Worm (Caenorhabditis elegans) whole organism, late embryonic: Measurements from ENCODE around the gene sym-4.

Experiments used
- pqm-1 ChIP-seq: sonication (generic microtip); optimal IDR thresholded peaks from 2 replicates; lab custom pipeline; 2016; ENCODE audit warnings: missing genetic modification characterization, missing compliant biosample characterization
- tbx-2 ChIP-seq: sonication (generic microtip); optimal IDR thresholded peaks from 2 replicates; lab custom pipeline; 2016; ENCODE audit warnings: missing genetic modification characterization, missing compliant biosample characterization

- TF ChIP-seq pqm-1 (tag; lab: Kevin White, UChicago), result no peak
- no peak for TF ChIP-seq tbx-2 (tag; lab: Kevin White, UChicago)
Observed at ce11 chrX:14180151-14180550, 10.7 kb upstream of the sym-4 start, which contains the start of gene C37E2.3.
